Worm (Caenorhabditis elegans) whole organism, mixed stage, embryonic: ENCODE data around the gene ZC239.5.

Experiments
- ces-1 ChIP-seq: fragments of 150-350 bp; optimal IDR thresholded peaks from 2 replicates; lab custom pipeline; 2014; ENCODE audit warnings: missing biosample characterization, missing genetic modification reagents, missing genetic modification characterization
- cnd-1 ChIP-seq: fragments of 200-800 bp; sonication (Bioruptor generic); optimal IDR thresholded peaks from 2 replicates; lab custom pipeline; 2018; ENCODE audit warnings: mild to moderate bottlenecking, missing genetic modification characterization, missing compliant biosample characterization
- elt-1 ChIP-seq: sonication (generic microtip); optimal IDR thresholded peaks from 2 replicates; lab custom pipeline; 2017; ENCODE audit warnings: missing genetic modification characterization, mild to moderate bottlenecking, missing compliant biosample characterization, antibody characterized with exemption, moderate library complexity, borderline replicate concordance; ENCODE audit not compliant: insufficient read depth
- elt-3 ChIP-seq: fragments of 150-350 bp; optimal IDR thresholded peaks from 2 replicates; lab custom pipeline; 2014; ENCODE audit warnings: missing biosample characterization, missing genetic modification characterization
- mab-5 ChIP-seq: fragments of 150-350 bp; optimal IDR thresholded peaks from 2 replicates; lab custom pipeline; 2014; ENCODE audit warnings: missing biosample characterization, missing genetic modification characterization
- nhr-28 ChIP-seq: fragments of 150-350 bp; optimal IDR thresholded peaks from 2 replicates; lab custom pipeline; 2014; ENCODE audit warnings: missing biosample characterization, missing genetic modification characterization
- pha-4 ChIP-seq: fragments of 150-350 bp; optimal IDR thresholded peaks from 2 replicates; lab custom pipeline; 2018; ENCODE audit warnings: missing biosample characterization, missing genetic modification reagents, missing genetic modification characterization
- snpc-4 ChIP-seq: fragments of 150-350 bp; optimal IDR thresholded peaks from 2 replicates; lab custom pipeline; 2014; ENCODE audit warnings: missing biosample characterization, missing genetic modification characterization
- sptf-1 ChIP-seq: sonication (generic microtip); optimal IDR thresholded peaks from 2 replicates; lab custom pipeline; 2017; ENCODE audit warnings: mild to moderate bottlenecking, missing genetic modification characterization, moderate library complexity, missing compliant biosample characterization
- unc-62 ChIP-seq: fragments of 150-350 bp; optimal IDR thresholded peaks from 2 replicates; lab custom pipeline; 2014; ENCODE audit warnings: missing biosample characterization, missing genetic modification reagents, missing genetic modification characterization

DNA sequence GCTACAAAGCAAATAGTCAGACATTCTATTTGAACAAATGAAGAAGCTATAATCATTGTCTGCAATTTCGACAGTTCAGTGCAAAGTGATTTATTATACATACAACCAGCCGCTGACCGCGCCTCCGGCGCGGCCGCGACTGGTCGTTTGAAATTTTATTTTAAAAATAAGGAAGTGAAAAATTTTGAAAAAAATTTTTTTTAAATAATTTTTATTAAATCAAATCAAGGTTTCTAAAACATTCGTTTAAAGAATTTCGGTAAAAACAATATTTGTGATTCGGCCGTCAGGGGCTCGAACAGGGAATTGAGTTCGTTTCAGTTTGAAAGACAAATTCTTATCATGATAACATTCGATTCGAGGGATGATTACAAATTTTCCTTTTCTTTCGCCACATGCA lies 38.3 kb upstream of the ZC239.5 start, which contains the start of gene Y27F2A.10:
- TF ChIP-seq elt-3 (tag; lab: Kevin White, UChicago) (no peak), unc-62 (GFP tag; lab: Kevin White, UChicago) (no peak), pha-4 (tag; lab: Kevin White, UChicago) (no peak), mab-5 (tag; lab: Kevin White, UChicago) (no peak), snpc-4 (tag; lab: Kevin White, UChicago) (no peak), elt-1 (no peak), nhr-28 (tag; lab: Kevin White, UChicago) (no peak), cnd-1 (tag; lab: Kevin White, UChicago) (no peak), ces-1 (GFP tag; lab: Kevin White, UChicago) (no peak), sptf-1 (tag; lab: Kevin White, UChicago) (no peak)
